Worm (Caenorhabditis elegans): ENCODE measurements around the gene C28H8.2.

The C28H8.2 gene

ce11 chrIII:5874263-5874662, 45.9 kb upstream of the C28H8.2 start (continued):
- TF ChIP-seq skn-1 (tag; optimal IDR thresholded peaks at IDR 0.05), result no peak
- TF ChIP-seq sup-37 (GFP tag; optimal IDR thresholded peaks at IDR 0.05), result no peak
- no peak for TF ChIP-seq fkh-4 (tag; optimal IDR thresholded peaks at IDR 0.05; ENCODE audit: borderline replicate concordance)
- TF ChIP-seq unc-86 (tag; optimal IDR thresholded peaks at IDR 0.05), result no peak
- no peak for TF ChIP-seq lin-15B (tag; optimal IDR thresholded peaks at IDR 0.05)
- TF ChIP-seq tlp-1 (tag; optimal IDR thresholded peaks at IDR 0.05), result no peak
- no peak for TF ChIP-seq fkh-8 (tag; optimal IDR thresholded peaks at IDR 0.05)
- TF ChIP-seq lin-13 (GFP tag; optimal IDR thresholded peaks at IDR 0.05), result peak; percentile 46
- TF ChIP-seq ceh-8 (GFP tag; optimal IDR thresholded peaks at IDR 0.05), result no peak
- no peak for TF ChIP-seq lir-3 (tag; optimal IDR thresholded peaks at IDR 0.05; ENCODE audit: poor library complexity)
- TF ChIP-seq ztf-4 (tag; optimal IDR thresholded peaks at IDR 0.05), result peak; percentile 54
- no peak for TF ChIP-seq jun-1 (tag; optimal IDR thresholded peaks at IDR 0.05)
- 0 out of 2 replicates have a peak, but pooled peaks have one; percentile 11 for TF ChIP-seq ceh-88 (GFP tag; IDR thresholded peaks at IDR 0.05)
- TF ChIP-seq C04F5.9 (tag; optimal IDR thresholded peaks at IDR 0.05), result no peak
- TF ChIP-seq dsc-1 (tag; optimal IDR thresholded peaks at IDR 0.05), result no peak
- peak; percentile 77 for TF ChIP-seq nhr-20 (tag; optimal IDR thresholded peaks at IDR 0.05)
- TF ChIP-seq elt-3 (tag; optimal IDR thresholded peaks at IDR 0.05), result peak in 4 of 6 experiments; percentile 7 to 51 (median 35)
- no peak for TF ChIP-seq ceh-90 (tag; optimal IDR thresholded peaks at IDR 0.05)
- peak; percentile 18 for TF ChIP-seq C16A3.4 (tag; optimal IDR thresholded peaks at IDR 0.05)
- TF ChIP-seq nhr-76 (tag; optimal IDR thresholded peaks at IDR 0.05), result no peak
- no peak for TF ChIP-seq sox-4 (tag; optimal IDR thresholded peaks at IDR 0.05)
- TF ChIP-seq vab-15 (tag; optimal IDR thresholded peaks at IDR 0.05), result no peak
- no peak for TF ChIP-seq hlh-4 (tag; optimal IDR thresholded peaks at IDR 0.05)
- no peak for TF ChIP-seq fkh-10 (GFP tag; optimal IDR thresholded peaks at IDR 0.05)
- TF ChIP-seq lsy-2 (tag; optimal IDR thresholded peaks at IDR 0.05), result peak in 1 of 2 experiments; percentile 24
- no peak for TF ChIP-seq C34B4.2 (tag; optimal IDR thresholded peaks at IDR 0.05)
- TF ChIP-seq nhr-84 (tag; optimal IDR thresholded peaks at IDR 0.05), result no peak
- no peak for TF ChIP-seq egl-13 (tag; optimal IDR thresholded peaks at IDR 0.05)
- no peak for TF ChIP-seq unc-130 (tag; optimal IDR thresholded peaks at IDR 0.05)
- no peak for TF ChIP-seq nhr-12 (tag; optimal IDR thresholded peaks at IDR 0.05)
- TF ChIP-seq ztf-11 (tag; optimal IDR thresholded peaks at IDR 0.05), result no peak
- peak; percentile 85 for TF ChIP-seq nhr-90 (tag; optimal IDR thresholded peaks at IDR 0.05; ENCODE audit: poor library complexity)
- no peak for TF ChIP-seq zip-4 (GFP tag; optimal IDR thresholded peaks at IDR 0.05)
- TF ChIP-seq unc-30 (tag; optimal IDR thresholded peaks at IDR 0.05), result no peak
- TF ChIP-seq ets-5 (GFP tag; IDR thresholded peaks at IDR 0.05), result no peak
- no peak for TF ChIP-seq zag-1 (tag; optimal IDR thresholded peaks at IDR 0.05)
- TF ChIP-seq snpc-4 (tag; optimal IDR thresholded peaks at IDR 0.05), result no peak
- TF ChIP-seq unc-62 (GFP tag; optimal IDR thresholded peaks at IDR 0.05), result no peak
- no peak for TF ChIP-seq F16B12.6 (tag; optimal IDR thresholded peaks at IDR 0.05)
- peak; percentile 23 for TF ChIP-seq lin-14 (GFP tag; optimal IDR thresholded peaks at IDR 0.05)
- TF ChIP-seq aha-1 (tag; optimal IDR thresholded peaks at IDR 0.05), result no peak
- no peak for TF ChIP-seq alr-1 (tag; optimal IDR thresholded peaks at IDR 0.05; ENCODE audit: borderline replicate concordance)
- TF ChIP-seq hpl-2 (GFP tag; optimal IDR thresholded peaks at IDR 0.05), result no peak
- TF ChIP-seq mdl-1 (tag; optimal IDR thresholded peaks at IDR 0.05), result no peak
- no peak for TF ChIP-seq nhr-77 (tag; optimal IDR thresholded peaks at IDR 0.05)
- no peak for TF ChIP-seq sptf-1 (tag; optimal IDR thresholded peaks at IDR 0.05)
- no peak for TF ChIP-seq irx-1 (tag; optimal IDR thresholded peaks at IDR 0.05)
- no peak for TF ChIP-seq fos-1 (tag; optimal IDR thresholded peaks at IDR 0.05)
- TF ChIP-seq aly-2 (tag; optimal IDR thresholded peaks at IDR 0.05), result peak; percentile 65
